Worm (Caenorhabditis elegans): Measurements from ENCODE around the gene col-185.

The col-185 gene

DNA sequence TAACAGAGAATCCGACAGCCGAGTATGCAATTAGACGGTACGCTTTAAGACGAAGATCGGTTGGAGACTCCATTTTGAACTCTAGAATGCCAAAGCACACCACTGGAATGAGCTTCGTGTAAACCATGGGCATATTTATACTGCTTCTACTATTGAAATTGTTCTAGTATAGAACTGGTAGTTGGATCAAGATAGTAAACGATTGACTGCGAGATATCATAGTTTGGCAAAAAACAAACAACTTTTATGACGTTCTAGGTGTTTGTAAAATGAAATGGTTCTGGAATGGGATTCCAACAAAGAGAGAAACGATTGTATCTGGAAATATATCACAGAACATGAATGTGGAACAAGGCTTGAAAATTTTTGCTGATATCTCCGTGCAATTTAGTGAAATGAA, at the start of gene col-185:
Gene col-185, minus strand, starts transcription at position 101 of the 400 bp plus-strand sequence.
- no peak for TF ChIP-seq unc-62 (GFP tag; optimal IDR thresholded peaks at IDR 0.05)

ce11 chrX:13558667-13559066, 47.8 kb upstream of the col-185 start:
- TF ChIP-seq unc-62 (GFP tag; optimal IDR thresholded peaks at IDR 0.05): no peak

DNA sequence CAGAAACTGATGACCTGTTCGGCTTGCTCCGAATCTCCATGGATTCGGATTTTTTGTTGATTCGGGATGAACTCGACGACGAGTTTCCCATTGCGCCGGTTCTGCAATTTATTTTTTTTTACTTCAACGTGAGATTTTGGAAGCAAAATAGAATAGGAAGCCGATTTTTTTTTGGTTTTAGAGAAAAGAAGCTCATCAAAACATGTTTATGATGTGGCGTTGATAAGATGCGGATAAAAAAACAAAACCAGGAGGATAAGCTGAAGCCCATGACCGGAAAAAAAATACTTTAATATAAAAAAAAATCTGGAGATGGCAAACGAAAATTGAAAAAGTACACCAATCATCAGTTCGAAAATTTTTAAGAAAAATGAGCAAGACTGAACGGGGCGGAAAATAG, 45.2 kb upstream of the col-185 start, which contains the start of gene glb-20:
Gene glb-20, minus strand, starts transcription at position 101 of the 400 bp plus-strand sequence.
- no peak for TF ChIP-seq unc-62 (GFP tag; optimal IDR thresholded peaks at IDR 0.05)

ce11 chrX:13555098-13555497, 44.2 kb upstream of the col-185 start:
- TF ChIP-seq unc-62 (GFP tag; optimal IDR thresholded peaks at IDR 0.05): no peak

ce11 chrX:13550890-13551289, 40.0 kb upstream of the col-185 start, which contains the start of gene odr-1:
TSS of gene odr-1 (minus strand) at chrX:13550990.
- no peak for TF ChIP-seq unc-62 (GFP tag; optimal IDR thresholded peaks at IDR 0.05)

- no peak for TF ChIP-seq unc-62 (GFP tag; optimal IDR thresholded peaks at IDR 0.05)
Observed at ce11 chrX:13544544-13545021, 33.7 kb upstream of the col-185 start.

DNA sequence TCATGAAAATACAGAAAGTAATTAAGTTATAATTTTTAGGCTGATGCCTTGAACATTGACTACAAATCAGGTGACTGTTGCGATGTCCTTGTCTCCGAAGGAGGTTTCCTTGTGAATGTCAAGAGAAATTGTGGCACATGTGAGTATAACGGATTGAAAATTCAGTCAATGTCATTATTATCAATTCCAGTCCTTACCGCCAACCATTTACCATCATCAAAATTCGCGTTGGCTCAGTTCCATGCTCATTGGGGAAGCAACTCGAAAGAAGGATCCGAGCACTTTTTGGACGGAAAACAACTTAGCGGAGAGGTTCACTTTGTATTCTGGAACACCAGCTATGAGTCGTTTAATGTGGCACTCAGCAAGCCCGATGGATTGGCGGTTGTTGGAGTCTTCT, 32.5 kb upstream of the col-185 start:
- TF ChIP-seq unc-62 (GFP tag; optimal IDR thresholded peaks at IDR 0.05): no peak

DNA sequence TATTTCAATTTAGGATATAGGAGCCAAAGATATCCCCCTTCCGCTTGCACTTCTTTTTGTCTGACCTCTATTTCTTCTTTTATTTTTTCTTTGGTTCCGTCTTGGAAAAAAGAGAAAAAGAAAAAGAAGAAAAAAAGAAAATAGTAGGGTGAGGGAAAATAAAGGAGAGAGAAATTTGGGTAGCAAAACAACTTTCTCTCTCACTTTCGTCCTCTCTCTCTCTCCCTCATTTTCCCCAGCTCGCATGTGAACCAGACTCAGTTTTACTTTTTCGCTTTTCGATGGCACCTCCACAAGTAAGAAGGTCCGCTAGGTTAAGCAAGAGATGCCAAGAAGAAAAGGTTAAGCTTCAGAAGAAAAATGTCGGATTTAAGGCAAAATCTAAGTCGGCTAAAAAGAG, 31.9 kb upstream of the col-185 start:
- no peak for TF ChIP-seq unc-62 (GFP tag; optimal IDR thresholded peaks at IDR 0.05)

DNA sequence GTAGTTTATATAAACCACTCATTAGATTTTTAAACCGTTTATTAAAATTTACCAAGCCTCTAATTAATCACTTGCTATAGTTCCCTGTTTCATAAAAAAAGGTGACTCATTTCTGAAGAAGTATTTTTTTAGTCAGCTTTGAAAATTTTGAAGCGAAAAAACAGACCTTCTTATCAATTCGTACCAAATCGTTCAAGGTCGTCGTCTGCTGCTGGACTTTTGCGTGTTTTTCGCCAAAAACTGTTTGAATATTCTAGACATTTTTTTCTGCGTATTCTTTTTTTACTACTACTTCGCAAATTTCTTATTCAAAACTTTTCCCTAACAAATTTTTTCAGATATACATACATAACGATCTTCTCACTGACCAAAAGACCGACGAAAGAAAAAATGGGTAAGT, 31.3 kb upstream of the col-185 start, which contains the start of gene cah-4:
Gene cah-4, plus strand, starts transcription at position 339 of the 400 bp plus-strand sequence.
- no peak for TF ChIP-seq unc-62 (GFP tag; optimal IDR thresholded peaks at IDR 0.05)

DNA sequence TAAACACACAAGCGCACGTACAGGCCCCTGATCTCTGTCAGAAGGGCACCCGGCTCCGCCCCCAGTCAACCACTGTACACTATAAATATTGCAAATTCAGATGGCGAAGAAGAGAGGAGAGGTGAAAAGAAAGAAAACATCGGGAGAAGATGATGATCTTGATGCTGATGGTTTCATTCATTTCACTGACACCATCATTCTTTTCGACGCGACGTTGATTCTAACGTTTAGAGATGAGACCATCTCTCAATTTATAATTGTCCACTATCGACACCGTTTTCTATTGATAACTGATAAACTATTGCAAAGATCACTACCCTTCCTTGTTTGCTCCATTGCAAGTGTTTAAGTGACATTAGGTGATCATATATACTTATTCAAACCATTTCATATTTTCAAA, 30.4 kb upstream of the col-185 start:
- no peak for TF ChIP-seq unc-62 (GFP tag; optimal IDR thresholded peaks at IDR 0.05)

ce11 chrX:13539701-13540100, 28.8 kb upstream of the col-185 start:
- TF ChIP-seq unc-62 (GFP tag; optimal IDR thresholded peaks at IDR 0.05): no peak

- TF ChIP-seq unc-62 (GFP tag; optimal IDR thresholded peaks at IDR 0.05): no peak
Observed at ce11 chrX:13536759-13537158, 25.9 kb upstream of the col-185 start, which contains the start of gene R01E6.5. TSS of gene R01E6.5 (plus strand) at chrX:13537059.

DNA sequence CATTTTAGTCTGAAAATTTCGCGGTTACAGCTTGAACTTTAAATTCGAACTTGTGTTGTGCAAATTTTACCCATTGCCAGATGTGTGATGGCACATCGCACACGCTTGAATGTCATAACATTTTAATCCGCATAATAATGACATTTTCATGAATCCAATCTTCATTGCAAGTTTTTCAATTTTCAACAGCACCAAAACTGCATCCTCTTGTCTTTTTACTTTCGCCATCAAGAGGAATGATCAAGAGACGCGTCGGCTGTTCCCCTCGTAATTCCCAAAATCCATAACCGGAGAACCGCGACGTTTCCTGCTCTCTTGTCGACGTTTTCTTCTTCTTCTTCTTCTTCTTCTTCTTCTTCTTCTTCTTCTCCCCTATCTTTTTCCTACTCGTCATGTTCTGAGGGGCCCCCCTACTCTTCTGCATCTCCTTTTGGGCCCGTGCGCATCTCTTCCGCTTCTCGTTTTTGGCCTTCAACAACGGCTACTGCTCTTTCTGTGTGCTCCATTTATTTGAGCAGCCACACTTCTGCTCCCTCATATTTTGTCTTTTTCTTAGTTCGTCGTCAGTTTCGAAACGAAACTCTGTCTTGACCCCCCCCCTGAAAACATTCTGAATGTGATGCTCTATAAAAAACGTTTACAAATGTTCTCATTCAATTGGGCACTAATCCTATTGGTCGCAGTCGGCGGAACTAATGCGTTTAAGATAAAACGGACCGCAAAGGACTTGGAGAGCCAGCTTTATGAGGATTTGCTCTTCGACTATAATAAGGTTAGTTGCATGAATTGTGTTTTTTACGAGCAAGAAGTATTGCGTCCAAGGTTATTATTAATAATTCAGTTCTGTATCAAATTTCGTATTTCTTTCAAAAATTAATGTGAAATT, 21.8 kb upstream of the col-185 start, which contains the start of gene acr-12:
Gene acr-12, plus strand, starts transcription at position 430 of the 886 bp plus-strand sequence.
- no peak for TF ChIP-seq unc-62 (GFP tag; optimal IDR thresholded peaks at IDR 0.05)

DNA sequence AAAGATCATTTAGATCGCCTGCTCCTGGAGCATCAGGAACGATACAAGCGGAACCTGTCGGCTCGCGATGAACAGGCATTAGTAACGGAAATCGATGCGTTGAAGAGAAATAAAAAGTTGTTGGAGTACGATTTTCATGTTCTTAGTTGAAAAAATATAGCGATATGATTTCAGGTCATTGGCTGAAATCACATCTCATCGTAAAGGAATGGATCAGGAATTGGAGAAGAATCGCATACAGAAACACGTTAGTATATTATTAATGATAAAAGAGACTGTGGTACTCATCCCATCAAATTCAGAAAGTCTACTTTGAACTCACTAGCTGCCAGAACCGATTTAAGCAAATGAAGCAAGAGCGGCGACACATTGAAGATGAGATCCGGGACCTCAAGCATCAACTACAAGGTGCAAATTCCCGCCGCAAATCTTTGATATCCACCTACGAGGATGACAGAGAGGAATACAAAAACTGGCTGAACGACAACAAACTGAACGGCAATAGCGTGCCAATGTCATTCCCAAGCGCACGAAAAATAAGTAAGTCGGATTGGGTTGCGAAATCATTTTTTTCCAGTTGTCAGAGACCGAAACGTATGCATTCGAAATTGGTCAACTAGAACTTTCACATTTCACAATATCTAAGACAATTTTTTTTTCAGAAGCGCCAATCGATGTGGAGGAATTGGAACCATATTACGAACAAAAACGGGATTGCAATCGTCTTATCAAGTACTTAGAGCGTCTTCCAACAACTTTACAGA, 19.3 kb upstream of the col-185 start:
- TF ChIP-seq unc-62 (GFP tag; optimal IDR thresholded peaks at IDR 0.05): no peak

DNA sequence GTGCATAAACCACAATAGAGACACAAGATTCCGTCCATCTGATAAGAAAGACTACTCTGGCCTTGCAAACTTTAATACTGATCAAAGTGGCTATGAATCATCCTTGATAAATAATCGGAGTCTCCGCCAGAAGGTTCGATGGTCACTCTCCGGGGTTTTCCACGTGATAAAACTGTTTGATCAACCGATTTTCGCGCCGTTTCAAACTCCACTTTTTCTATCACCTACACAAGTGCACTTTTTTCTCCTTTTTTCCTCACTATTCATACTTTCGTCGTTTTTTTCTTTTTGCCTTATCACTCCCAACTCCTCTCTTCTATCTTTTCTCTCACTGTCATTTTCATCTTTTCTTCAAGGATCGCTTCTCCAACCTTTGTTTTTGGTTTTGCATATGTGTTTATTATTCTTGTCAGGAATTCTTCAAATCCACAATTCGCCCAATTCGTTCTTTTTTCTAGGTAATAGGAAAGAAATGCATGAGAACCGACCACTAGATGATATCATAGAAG, 17.8 kb upstream of the col-185 start, which contains the start of gene F18H3.4:
Gene F18H3.4, plus strand, starts transcription at position 459 of the 509 bp plus-strand sequence.
- no peak for TF ChIP-seq unc-62 (GFP tag; optimal IDR thresholded peaks at IDR 0.05)
